Fruit fly (Drosophila melanogaster) whole organism, pupa: ENCODE measurements around the gene gce.

Experiments used
- CG10348 ChIP-seq: fragments of 200-800 bp; sonication (Bioruptor generic); IDR thresholded peaks from 2 replicates; pipeline ENCODE4 v1.3.6; 2022; ENCODE audit warnings: missing biosample characterization, missing genetic modification characterization
- CG12605 ChIP-seq: fragments of 200-800 bp; sonication (Bioruptor generic); IDR thresholded peaks from 2 replicates; pipeline ENCODE4 v1.3.6; 2022; ENCODE audit warnings: missing biosample characterization, missing genetic modification characterization
- CG13204 ChIP-seq: fragments of 200-800 bp; sonication (Bioruptor generic); optimal IDR thresholded peaks from 2 replicates; lab custom pipeline; 2018; ENCODE audit warnings: missing biosample characterization, mild to moderate bottlenecking, missing genetic modification characterization, moderate library complexity
- CG14655 ChIP-seq: fragments of 200-800 bp; sonication (Bioruptor generic); optimal IDR thresholded peaks from 3 replicates; lab custom pipeline; 2017; ENCODE audit warnings: mild to moderate bottlenecking, missing biosample characterization, missing genetic modification reagents, missing genetic modification characterization
- CG15710 ChIP-seq: fragments of 200-800 bp; sonication (Bioruptor generic); optimal IDR thresholded peaks from 2 replicates; lab custom pipeline; 2018; ENCODE audit warnings: missing biosample characterization, mild to moderate bottlenecking, missing genetic modification characterization, moderate library complexity
- CG17806 ChIP-seq: fragments of 200-800 bp; sonication (Bioruptor generic); optimal IDR thresholded peaks from 2 replicates; lab custom pipeline; 2018; ENCODE audit warnings: missing biosample characterization, mild to moderate bottlenecking, missing genetic modification characterization, moderate library complexity
- CG32121 ChIP-seq: fragments of 200-800 bp; sonication (Bioruptor generic); IDR thresholded peaks from 2 replicates; pipeline ENCODE4 v1.3.6; 2022; ENCODE audit warnings: missing biosample characterization, missing genetic modification characterization
- CG34367 ChIP-seq: fragments of 200-800 bp; sonication (Bioruptor generic); optimal IDR thresholded peaks from 2 replicates; lab custom pipeline; 2018; ENCODE audit warnings: missing biosample characterization, mild to moderate bottlenecking, missing genetic modification characterization
- CG4496 ChIP-seq: fragments of 200-800 bp; sonication (Bioruptor generic); IDR thresholded peaks from 3 replicates; pipeline ENCODE4 v1.3.6; 2022; ENCODE audit warnings: missing biosample characterization, missing genetic modification characterization
- CG8159 ChIP-seq: fragments of 200-800 bp; sonication (Bioruptor generic); optimal IDR thresholded peaks from 3 replicates; lab custom pipeline; 2018; ENCODE audit warnings: missing biosample characterization, mild to moderate bottlenecking, missing genetic modification characterization, moderate library complexity
- CG8301 ChIP-seq: fragments of 200-800 bp; sonication (Bioruptor generic); optimal IDR thresholded peaks from 2 replicates; lab custom pipeline; 2018; ENCODE audit warnings: missing biosample characterization, mild to moderate bottlenecking, missing genetic modification characterization
- CG9948 ChIP-seq: fragments of 200-800 bp; sonication (Bioruptor generic); optimal IDR thresholded peaks from 2 replicates; lab custom pipeline; 2018; ENCODE audit warnings: missing biosample characterization, mild to moderate bottlenecking, missing genetic modification characterization, moderate library complexity
- D1 ChIP-seq: fragments of 200-800 bp; sonication (Bioruptor generic); optimal IDR thresholded peaks from 2 replicates; lab custom pipeline; 2018; ENCODE audit warnings: missing biosample characterization, mild to moderate bottlenecking, missing genetic modification characterization, moderate library complexity
- EcR ChIP-seq: fragments of 200-800 bp; sonication (Bioruptor generic); optimal IDR thresholded peaks from 3 replicates; lab custom pipeline; 2019; ENCODE audit warnings: missing biosample characterization, missing genetic modification characterization, mild to moderate bottlenecking, moderate library complexity, missing genetic modification reagents
- Ets98B ChIP-seq: fragments of 200-800 bp; sonication (Bioruptor generic); IDR thresholded peaks from 2 replicates; pipeline ENCODE4 v1.3.6; 2022; ENCODE audit warnings: missing biosample characterization, missing genetic modification characterization
- Pif1A ChIP-seq: fragments of 200-800 bp; sonication (Bioruptor generic); optimal IDR thresholded peaks from 3 replicates; lab custom pipeline; 2016; ENCODE audit warnings: missing biosample characterization, missing genetic modification characterization
- Pif1B ChIP-seq: fragments of 200-800 bp; sonication (Bioruptor generic); optimal IDR thresholded peaks from 3 replicates; lab custom pipeline; 2016; ENCODE audit warnings: missing biosample characterization, missing genetic modification characterization
- Snoo ChIP-seq: fragments of 200-800 bp; sonication (Bioruptor generic); optimal IDR thresholded peaks from 3 replicates; lab custom pipeline; 2017; ENCODE audit warnings: missing biosample characterization, mild to moderate bottlenecking, missing genetic modification characterization, inconsistent platforms
- fd96Ca ChIP-seq: fragments of 200-800 bp; sonication (Bioruptor generic); IDR thresholded peaks from 3 replicates; pipeline ENCODE4 v1.3.6; 2022; ENCODE audit warnings: missing biosample characterization, missing genetic modification characterization
- gl ChIP-seq: fragments of 200-800 bp; sonication (Bioruptor generic); optimal IDR thresholded peaks from 2 replicates; lab custom pipeline; 2018; ENCODE audit warnings: missing biosample characterization, mild to moderate bottlenecking, missing genetic modification characterization
- rn ChIP-seq: fragments of 200-800 bp; sonication (Bioruptor generic); IDR thresholded peaks from 2 replicates; pipeline ENCODE4 v1.3.6; 2022; ENCODE audit warnings: missing biosample characterization, missing genetic modification characterization

Gene gce

dm6 chrX:15352692-15353091, 55.1 kb downstream of the gce start:
- no peak for TF ChIP-seq CG8301 (tag; lab: Kevin White, UChicago)
- TF ChIP-seq CG12605 (GFP tag; lab: Robert Waterston, UW): no peak
- no peak for TF ChIP-seq CG8159 (tag; lab: Kevin White, UChicago)
- no peak for TF ChIP-seq rn (GFP tag; lab: Robert Waterston, UW)
- no peak for TF ChIP-seq gl
- no peak for TF ChIP-seq CG14655

dm6 chrX:15353654-15354053, 56.1 kb downstream of the gce start:
- no peak for TF ChIP-seq Pif1B (GFP tag; lab: Kevin White, UChicago)
- TF ChIP-seq CG32121 (GFP tag; lab: Robert Waterston, UW): no peak
- no peak for TF ChIP-seq fd96Ca (GFP tag; lab: Robert Waterston, UW)
- no peak for TF ChIP-seq Pif1A (GFP tag; lab: Kevin White, UChicago)
- no peak for TF ChIP-seq CG15710 (tag; lab: Kevin White, UChicago)
- no peak for TF ChIP-seq D1 (tag; lab: Kevin White, UChicago)
- no peak for TF ChIP-seq CG8159 (tag; lab: Kevin White, UChicago)
- no peak for TF ChIP-seq Ets98B (GFP tag; lab: Robert Waterston, UW)
- TF ChIP-seq rn (GFP tag; lab: Robert Waterston, UW): no peak
- TF ChIP-seq CG10348: no peak
- TF ChIP-seq EcR: no peak
- no peak for TF ChIP-seq CG12605 (GFP tag; lab: Robert Waterston, UW)
- TF ChIP-seq CG34367 (tag; lab: Kevin White, UChicago): no peak
- TF ChIP-seq CG17806 (tag; lab: Kevin White, UChicago): no peak

dm6 chrX:15356410-15356809, 58.8 kb downstream of the gce start:
- TF ChIP-seq CG15710 (tag; lab: Kevin White, UChicago): no peak
- no peak for TF ChIP-seq CG9948 (tag; lab: Kevin White, UChicago)
- TF ChIP-seq CG8159 (tag; lab: Kevin White, UChicago): no peak
- TF ChIP-seq CG10348: no peak
- no peak for TF ChIP-seq CG13204
- TF ChIP-seq Pif1A (GFP tag; lab: Kevin White, UChicago): no peak
- no peak for TF ChIP-seq CG32121 (GFP tag; lab: Robert Waterston, UW)
- no peak for TF ChIP-seq gl
- no peak for TF ChIP-seq Snoo (tag; lab: Kevin White, UChicago)
- no peak for TF ChIP-seq EcR
- no peak for TF ChIP-seq CG4496 (GFP tag; lab: Robert Waterston, UW)
- TF ChIP-seq fd96Ca (GFP tag; lab: Robert Waterston, UW): no peak
- TF ChIP-seq rn (GFP tag; lab: Robert Waterston, UW): no peak
- TF ChIP-seq CG8301 (tag; lab: Kevin White, UChicago): no peak
- TF ChIP-seq D1 (tag; lab: Kevin White, UChicago): no peak
- TF ChIP-seq CG34367 (tag; lab: Kevin White, UChicago): no peak
- no peak for TF ChIP-seq Pif1B (GFP tag; lab: Kevin White, UChicago)
- no peak for TF ChIP-seq Ets98B (GFP tag; lab: Robert Waterston, UW)
- TF ChIP-seq CG14655: no peak
- TF ChIP-seq, all 21 proteins: peak for 0

- TF ChIP-seq CG8159 (tag; lab: Kevin White, UChicago) (no peak), gl (no peak), Pif1B (GFP tag; lab: Kevin White, UChicago) (no peak), Snoo (tag; lab: Kevin White, UChicago) (no peak), CG10348 (no peak), CG4496 (GFP tag; lab: Robert Waterston, UW) (no peak), Pif1A (GFP tag; lab: Kevin White, UChicago) (no peak), CG14655 (no peak), CG13204 (no peak), CG34367 (tag; lab: Kevin White, UChicago) (no peak), Ets98B (GFP tag; lab: Robert Waterston, UW) (no peak), CG15710 (tag; lab: Kevin White, UChicago) (no peak), CG17806 (tag; lab: Kevin White, UChicago) (no peak), CG9948 (tag; lab: Kevin White, UChicago) (no peak)
- TF ChIP-seq, all 21 proteins: peak for 0
Observed at dm6 chrX:15360961-15361360, 63.4 kb downstream of the gce start, which contains the start of gene Pp1-13C. TSS of gene Pp1-13C (minus strand) at chrX:15361061.

dm6 chrX:15363649-15364048, 66.1 kb downstream of the gce start:
- peak; percentile 38 for TF ChIP-seq CG8159 (tag; lab: Kevin White, UChicago)
- TF ChIP-seq CG14655: peak; percentile 1
- TF ChIP-seq CG15710 (tag; lab: Kevin White, UChicago): peak; percentile 3
- no peak for TF ChIP-seq rn (GFP tag; lab: Robert Waterston, UW)

dm6 chrX:15364467-15364866, 66.9 kb downstream of the gce start:
- TF ChIP-seq rn (GFP tag; lab: Robert Waterston, UW) (no peak), CG8301 (tag; lab: Kevin White, UChicago) (no peak), gl (no peak), CG34367 (tag; lab: Kevin White, UChicago) (no peak), CG15710 (tag; lab: Kevin White, UChicago) (no peak), Pif1A (GFP tag; lab: Kevin White, UChicago) (no peak), CG8159 (tag; lab: Kevin White, UChicago) (peak; percentile 39), CG32121 (GFP tag; lab: Robert Waterston, UW) (no peak)
